Fruit fly (Drosophila melanogaster) whole organism, embryonic: ENCODE results near the gene Cyp40.

Experiments used
- CG13775 ChIP-seq: fragments of 200-800 bp; sonication (Bioruptor generic); optimal IDR thresholded peaks from 3 replicates; lab custom pipeline; 2017; ENCODE audit warnings: missing biosample characterization, mild to moderate bottlenecking, missing genetic modification characterization
- CG1647 ChIP-seq: fragments of 200-800 bp; sonication (Bioruptor generic); optimal IDR thresholded peaks from 3 replicates; lab custom pipeline; 2016; ENCODE audit warnings: missing biosample characterization, missing genetic modification characterization
- CG9876 ChIP-seq: fragments of 200-800 bp; sonication (Bioruptor generic); optimal IDR thresholded peaks from 2 replicates; lab custom pipeline; 2016; ENCODE audit warnings: missing biosample characterization, missing genetic modification characterization
- D19B ChIP-seq: fragments of 200-800 bp; sonication (Bioruptor generic); optimal IDR thresholded peaks from 2 replicates; lab custom pipeline; 2017; ENCODE audit warnings: missing biosample characterization, mild to moderate bottlenecking, missing genetic modification characterization
- ERR ChIP-seq: fragments of 200-800 bp; sonication (Bioruptor generic); optimal IDR thresholded peaks from 2 replicates; lab custom pipeline; 2016; ENCODE audit warnings: missing biosample characterization, missing genetic modification characterization
- PHDP ChIP-seq: fragments of 200-800 bp; sonication (Bioruptor generic); optimal IDR thresholded peaks from 3 replicates; lab custom pipeline; 2018; ENCODE audit warnings: missing biosample characterization, mild to moderate bottlenecking, missing genetic modification characterization, moderate library complexity
- Vsx1 ChIP-seq: fragments of 200-800 bp; sonication (Bioruptor generic); optimal IDR thresholded peaks from 2 replicates; lab custom pipeline; 2017; ENCODE audit warnings: missing biosample characterization, mild to moderate bottlenecking, missing genetic modification characterization, missing genetic modification reagents
- cas ChIP-seq: fragments of 200-800 bp; sonication (Bioruptor generic); IDR thresholded peaks from 2 replicates; pipeline ENCODE4 v1.3.6; 2022; ENCODE audit warnings: missing biosample characterization, missing genetic modification characterization
- fru ChIP-seq: fragments of >200 bp; optimal IDR thresholded peaks from 2 replicates; lab custom pipeline; 2017
- grn ChIP-seq: fragments of 200-800 bp; sonication (Bioruptor generic); optimal IDR thresholded peaks from 3 replicates; lab custom pipeline; 2017; ENCODE audit warnings: missing biosample characterization, missing genetic modification characterization
- hbn ChIP-seq: fragments of 200-800 bp; sonication (Bioruptor generic); IDR thresholded peaks from 2 replicates; pipeline ENCODE4 v1.3.6; 2022; ENCODE audit warnings: missing biosample characterization, missing genetic modification characterization; ENCODE audit not compliant: partially characterized antibody
- lbe ChIP-seq: fragments of 200-800 bp; sonication (Bioruptor generic); optimal IDR thresholded peaks from 2 replicates; lab custom pipeline; 2016; ENCODE audit warnings: missing biosample characterization, mild to moderate bottlenecking, missing genetic modification characterization
- luna ChIP-seq: fragments of 200-800 bp; sonication (Bioruptor generic); optimal IDR thresholded peaks from 2 replicates; lab custom pipeline; 2016; ENCODE audit warnings: missing biosample characterization, missing genetic modification characterization
- salm ChIP-seq: fragments of 200-800 bp; sonication (Bioruptor generic); optimal IDR thresholded peaks from 2 replicates; lab custom pipeline; 2018; ENCODE audit warnings: missing biosample characterization, mild to moderate bottlenecking, missing genetic modification characterization

- TF ChIP-seq D19B, result no peak
- no peak for TF ChIP-seq cas
- no peak for TF ChIP-seq hbn
- no peak for TF ChIP-seq lbe (GFP tag; lab: Kevin White, UChicago)
- TF ChIP-seq luna (GFP tag; lab: Kevin White, UChicago), result no peak
- no peak for TF ChIP-seq fru
- TF ChIP-seq ERR, result no peak
- TF ChIP-seq Vsx1 (GFP tag; lab: Kevin White, UChicago), result no peak
- TF ChIP-seq CG9876 (GFP tag; lab: Kevin White, UChicago), result no peak
- no peak for TF ChIP-seq salm
- no peak for TF ChIP-seq CG13775 (GFP tag; lab: Kevin White, UChicago)
- no peak for TF ChIP-seq grn (GFP tag; lab: Kevin White, UChicago)
- TF ChIP-seq CG1647 (GFP tag; lab: Kevin White, UChicago), result no peak
- no peak for TF ChIP-seq PHDP (tag; lab: Kevin White, UChicago)
Measured at dm6 chr3L:9638971-9639370, 10.5 kb downstream of the Cyp40 start, which contains the start of gene CG18179.
